Fruit fly (Drosophila melanogaster): ENCODE data around the gene CG6244.
A peak's percentile ranks its signal among the peaks of the same experiment; 100 is the strongest.

CG6244 gene

DNA sequence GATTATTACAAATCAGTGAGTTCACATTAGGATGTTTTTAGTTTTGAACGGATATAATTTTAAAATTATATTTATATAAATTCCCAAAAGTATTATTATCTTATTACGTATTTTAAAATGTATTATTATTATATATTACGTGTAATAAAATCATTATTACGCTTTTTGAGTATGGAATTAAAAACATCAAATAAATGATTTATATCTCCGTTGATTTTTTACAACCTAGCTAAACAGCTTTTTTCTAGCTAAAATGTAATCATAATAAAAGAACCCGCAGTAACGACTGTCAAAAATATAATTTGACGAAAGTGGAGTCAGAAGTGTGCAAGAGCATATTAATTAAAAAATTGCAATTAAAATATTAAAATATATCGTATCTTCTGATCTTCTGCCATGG, at the start of gene CG6244:
CG6244 (plus strand) TSS at position 301 of the 400 bp plus-strand sequence.
- TF ChIP-seq Sry-β (GFP tag; optimal IDR thresholded peaks at IDR 0.05), result peak; percentile 8
- TF ChIP-seq CG9609 (GFP tag; optimal IDR thresholded peaks at IDR 0.05), result no peak

DNA sequence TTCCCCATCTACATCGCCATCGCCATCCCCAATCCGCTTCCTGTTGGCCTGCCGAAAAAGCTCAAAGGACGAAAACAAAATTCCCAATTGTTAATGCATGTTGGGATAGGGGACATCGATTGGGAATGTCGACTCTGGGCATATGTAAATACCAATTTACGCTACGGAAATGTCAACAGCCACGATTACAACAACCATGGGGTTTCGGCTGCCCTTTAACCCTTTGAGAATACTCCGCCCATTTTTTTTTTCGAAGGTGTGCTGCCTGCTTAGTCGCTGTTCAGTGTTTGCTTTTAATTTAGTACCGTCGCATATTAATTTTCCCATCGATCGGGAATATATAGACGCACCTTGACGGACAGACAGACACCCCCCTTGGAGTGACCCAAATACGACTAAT, 49.5 kb upstream of the CG6244 start:
- TF ChIP-seq sqz (GFP tag; optimal IDR thresholded peaks at IDR 0.05), result peak; percentile 20
- TF ChIP-seq gsb-n (tag; optimal IDR thresholded peaks at IDR 0.05), result peak; percentile 52
- TF ChIP-seq Awh (GFP tag; IDR thresholded peaks at IDR 0.05), result 0 out of 2 replicates have a peak, but pooled peaks have one; percentile 24
- TF ChIP-seq grau (tag; optimal IDR thresholded peaks at IDR 0.05), result no peak
- TF ChIP-seq CG4360 (GFP tag; IDR thresholded peaks at IDR 0.05), result peak; percentile 74
- 0 out of 2 replicates have a peak, but pooled peaks have one; percentile 26 for TF ChIP-seq vvl (GFP tag; IDR thresholded peaks at IDR 0.05)
- TF ChIP-seq CG43689 (GFP tag; IDR thresholded peaks at IDR 0.05), result 0 out of 2 replicates have a peak, but pooled peaks have one; percentile 23
- no peak for TF ChIP-seq trh (GFP tag; optimal IDR thresholded peaks at IDR 0.05)
- peak; percentile 82 for TF ChIP-seq Kr (GFP tag; optimal IDR thresholded peaks at IDR 0.05)
- TF ChIP-seq hb (GFP tag; IDR thresholded peaks at IDR 0.05; ENCODE audit: partially characterized antibody), result no peak

DNA sequence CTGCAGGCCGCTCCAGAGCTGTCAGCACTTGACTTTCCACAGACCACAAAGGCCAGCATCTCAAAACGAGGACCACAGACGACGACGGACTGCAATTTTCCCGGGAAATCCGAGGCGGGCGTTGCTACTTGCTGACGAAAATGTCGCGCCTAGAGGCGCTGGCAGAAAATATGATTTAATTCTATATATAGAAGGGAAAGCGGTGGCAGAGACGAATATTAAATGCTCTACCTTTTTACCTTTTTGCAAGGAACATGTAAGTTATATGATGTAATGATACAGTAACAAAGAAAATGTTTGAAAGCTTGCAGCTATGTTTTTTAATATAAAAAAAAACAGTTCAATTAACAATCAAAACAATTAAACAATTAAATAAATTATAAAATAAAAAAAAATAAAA, 47.7 kb upstream of the CG6244 start:
- TF ChIP-seq twi (tag; optimal IDR thresholded peaks at IDR 0.05), result peak; percentile 67
- no peak for TF ChIP-seq hth (optimal IDR thresholded peaks at IDR 0.05)
- peak; percentile 95 for TF ChIP-seq D19A (tag; optimal IDR thresholded peaks at IDR 0.05)
- TF ChIP-seq odd (GFP tag; optimal IDR thresholded peaks at IDR 0.05), result peak; percentile 29
- no peak for TF ChIP-seq Lhr (GFP tag; optimal IDR thresholded peaks at IDR 0.05)

DNA sequence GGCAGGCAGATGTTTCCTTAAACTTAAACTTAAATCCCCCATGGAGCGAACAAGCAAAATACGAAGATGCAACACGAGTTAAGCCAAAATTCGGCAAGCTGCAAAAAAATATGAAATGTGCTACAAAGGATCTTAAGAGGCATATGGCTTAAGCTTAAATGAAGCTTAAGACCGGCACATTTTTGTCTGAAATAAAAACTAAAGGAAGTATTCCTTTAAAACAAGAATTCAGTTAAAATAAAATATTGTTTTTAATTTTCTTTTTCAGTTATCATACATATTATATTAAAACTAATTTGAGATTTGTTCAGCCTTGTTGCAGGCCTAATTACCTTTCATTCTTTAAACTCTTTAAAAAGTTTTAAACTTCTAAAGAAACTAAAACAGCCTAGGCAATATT, 46.2 kb upstream of the CG6244 start:
- no peak for TF ChIP-seq slbo (GFP tag; IDR thresholded peaks at IDR 0.05)
- TF ChIP-seq Dfd (GFP tag; optimal IDR thresholded peaks at IDR 0.05), result no peak
- no peak for TF ChIP-seq CG13424 (tag; optimal IDR thresholded peaks at IDR 0.05)
- TF ChIP-seq Awh (GFP tag; IDR thresholded peaks at IDR 0.05), result no peak
- no peak for TF ChIP-seq Ssrp (tag; optimal IDR thresholded peaks at IDR 0.05)
- TF ChIP-seq stc (GFP tag; IDR thresholded peaks at IDR 0.05), result no peak
- no peak for TF ChIP-seq CG1024 (GFP tag; IDR thresholded peaks at IDR 0.05)

DNA sequence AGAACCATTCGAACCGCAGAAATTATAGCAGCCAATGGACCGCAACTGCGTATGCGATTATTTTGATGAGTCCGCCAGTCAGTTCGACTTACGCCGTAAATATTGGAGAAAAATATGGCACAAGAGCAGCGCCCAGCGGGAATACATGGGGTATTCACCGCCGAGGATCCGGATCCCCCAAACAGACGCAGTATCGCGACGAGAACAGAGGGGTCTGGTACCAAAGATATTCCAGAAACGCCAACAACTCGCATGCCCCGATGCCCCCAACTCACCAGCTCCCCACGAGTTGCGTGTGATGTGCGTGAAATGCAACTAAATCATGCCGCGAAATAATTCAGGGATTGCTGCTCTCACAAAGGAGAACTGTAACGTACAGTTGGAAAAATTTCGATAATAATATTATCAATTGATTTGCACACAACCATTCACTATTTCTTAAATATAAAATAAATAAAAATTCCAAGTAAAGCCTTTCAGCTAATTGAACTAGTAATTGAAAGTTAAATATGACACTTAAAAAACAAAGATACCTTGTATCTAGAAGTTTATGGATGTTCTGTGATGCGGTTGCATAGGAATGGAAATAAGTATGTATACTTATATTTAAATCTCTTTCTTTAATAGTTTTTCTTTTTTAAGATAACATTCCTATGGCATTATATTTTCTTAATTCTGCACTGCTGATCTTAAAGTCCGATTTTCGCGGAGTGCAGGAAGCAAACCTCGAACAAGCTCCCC, 45.5 kb upstream of the CG6244 start:
- TF ChIP-seq CG34422 (GFP tag; IDR thresholded peaks at IDR 0.05) (no peak), nmo (GFP tag; optimal IDR thresholded peaks at IDR 0.05) (no peak), HmgD (GFP tag; optimal IDR thresholded peaks at IDR 0.05) (no peak), tio (GFP tag; optimal IDR thresholded peaks at IDR 0.05) (no peak), Optix (GFP tag; IDR thresholded peaks at IDR 0.05) (no peak), Deaf1 (tag; optimal IDR thresholded peaks at IDR 0.05) (no peak), ash1 (GFP tag; optimal IDR thresholded peaks at IDR 0.05) (no peak), Vsx1 (GFP tag; optimal IDR thresholded peaks at IDR 0.05) (no peak), CG10267 (tag; optimal IDR thresholded peaks at IDR 0.05) (peak; percentile 5), mirr (GFP tag; optimal IDR thresholded peaks at IDR 0.05) (no peak), CG9876 (GFP tag; optimal IDR thresholded peaks at IDR 0.05) (no peak), onecut (GFP tag; IDR thresholded peaks at IDR 0.05) (no peak), phol (tag; optimal IDR thresholded peaks at IDR 0.05) (peak; percentile 33), ranshi (GFP tag; IDR thresholded peaks at IDR 0.05) (no peak), CG2120 (GFP tag; optimal IDR thresholded peaks at IDR 0.05) (no peak), Nf-YB (GFP tag; optimal IDR thresholded peaks at IDR 0.05) (no peak), nerfin-1 (tag; optimal IDR thresholded peaks at IDR 0.05) (no peak), Antp (GFP tag; optimal IDR thresholded peaks at IDR 0.05) (no peak), CG3163 (GFP tag; optimal IDR thresholded peaks at IDR 0.05) (no peak), CkIIα-i1 (GFP tag; IDR thresholded peaks at IDR 0.05) (no peak), CG4328 (GFP tag; optimal IDR thresholded peaks at IDR 0.05) (no peak), Blimp-1 (GFP tag; optimal IDR thresholded peaks at IDR 0.05) (peak; percentile 21)

All from whole organism, embryonic.